Fruit fly (Drosophila melanogaster) whole organism, embryonic: Measurements from ENCODE around the gene lgs.

Experiments used
- Aef1 ChIP-seq: fragments of 200-800 bp; sonication (Bioruptor generic); IDR thresholded peaks from 3 replicates; pipeline ENCODE4 v1.3.6; 2022; ENCODE audit warnings: missing biosample characterization, missing genetic modification characterization
- Antp ChIP-seq: fragments of 200-800 bp; sonication (Bioruptor generic); optimal IDR thresholded peaks from 3 replicates; lab custom pipeline; 2016; ENCODE audit warnings: missing biosample characterization, missing genetic modification characterization
- BEAF-32 ChIP-seq: fragments of 200-800 bp; sonication (Bioruptor generic); optimal IDR thresholded peaks from 3 replicates; lab custom pipeline; 2017; ENCODE audit warnings: missing biosample characterization, missing genetic modification characterization, mild to moderate bottlenecking, moderate library complexity, missing genetic modification reagents
- Bgb ChIP-seq: fragments of 200-800 bp; sonication (Bioruptor generic); IDR thresholded peaks from 2 replicates; pipeline ENCODE4 v1.3.6; 2022; ENCODE audit warnings: missing biosample characterization, missing genetic modification characterization; ENCODE audit not compliant: partially characterized antibody
- Bteb2 ChIP-seq: fragments of 200-800 bp; sonication (Bioruptor generic); optimal IDR thresholded peaks from 2 replicates; lab custom pipeline; 2016; ENCODE audit warnings: missing biosample characterization, missing genetic modification characterization
- CG10209 ChIP-seq: fragments of 200-800 bp; sonication (Bioruptor generic); optimal IDR thresholded peaks from 3 replicates; lab custom pipeline; 2017; ENCODE audit warnings: missing biosample characterization, mild to moderate bottlenecking, missing genetic modification characterization, missing genetic modification reagents
- CG10274 ChIP-seq: fragments of 200-800 bp; sonication (Bioruptor generic); optimal IDR thresholded peaks from 3 replicates; lab custom pipeline; 2017; ENCODE audit warnings: missing biosample characterization, mild to moderate bottlenecking, missing genetic modification characterization
- CG11093 ChIP-seq: fragments of 200-800 bp; sonication (Bioruptor generic); IDR thresholded peaks from 3 replicates; pipeline ENCODE4 v1.3.6; 2022; ENCODE audit warnings: missing biosample characterization, missing genetic modification characterization
- CG11456 ChIP-seq: fragments of 200-800 bp; sonication (Bioruptor generic); IDR thresholded peaks from 3 replicates; pipeline ENCODE4 v1.3.6; 2022; ENCODE audit warnings: missing biosample characterization, missing genetic modification characterization
- CG1233 ChIP-seq: fragments of 200-800 bp; sonication (Bioruptor generic); optimal IDR thresholded peaks from 4 replicates; lab custom pipeline; 2018; ENCODE audit warnings: missing biosample characterization, mild to moderate bottlenecking, missing genetic modification characterization
- CG12391 ChIP-seq: fragments of 200-800 bp; sonication (Bioruptor generic); optimal IDR thresholded peaks from 3 replicates; lab custom pipeline; 2018; ENCODE audit warnings: missing biosample characterization, mild to moderate bottlenecking, missing genetic modification characterization, moderate library complexity
- CG12769 ChIP-seq: fragments of 200-800 bp; sonication (Bioruptor generic); optimal IDR thresholded peaks from 2 replicates; lab custom pipeline; 2019; ENCODE audit warnings: missing biosample characterization, mild to moderate bottlenecking, missing genetic modification characterization, moderate library complexity
- CG12942 ChIP-seq: fragments of 200-800 bp; sonication (Bioruptor generic); optimal IDR thresholded peaks from 3 replicates; lab custom pipeline; 2016; ENCODE audit warnings: missing biosample characterization, missing genetic modification characterization
- CG14441 ChIP-seq: fragments of 200-800 bp; sonication (Bioruptor generic); IDR thresholded peaks from 2 replicates; pipeline ENCODE4 v1.3.6; 2022; ENCODE audit warnings: missing biosample characterization, missing genetic modification characterization
- CG15011 ChIP-seq: fragments of 200-800 bp; sonication (Bioruptor generic); optimal IDR thresholded peaks from 3 replicates; lab custom pipeline; 2018; ENCODE audit warnings: missing biosample characterization, mild to moderate bottlenecking, missing genetic modification characterization
- CG15601 ChIP-seq: fragments of 200-800 bp; sonication (Bioruptor generic); optimal IDR thresholded peaks from 3 replicates; lab custom pipeline; 2019; ENCODE audit warnings: missing biosample characterization, mild to moderate bottlenecking, missing genetic modification characterization, moderate library complexity
- CG18764 ChIP-seq: fragments of 200-800 bp; sonication (Bioruptor generic); optimal IDR thresholded peaks from 3 replicates; lab custom pipeline; 2016; ENCODE audit warnings: missing biosample characterization, missing genetic modification characterization
- CG2202 ChIP-seq: fragments of 200-800 bp; sonication (Bioruptor generic); optimal IDR thresholded peaks from 2 replicates; lab custom pipeline; 2018; ENCODE audit warnings: missing biosample characterization, mild to moderate bottlenecking, missing genetic modification characterization
- CG3065 ChIP-seq: fragments of 200-800 bp; sonication (Bioruptor generic); optimal IDR thresholded peaks from 2 replicates; lab custom pipeline; 2016; ENCODE audit warnings: missing biosample characterization, missing genetic modification characterization
- CG32767 ChIP-seq: fragments of 200-800 bp; sonication (Bioruptor generic); IDR thresholded peaks from 2 replicates; pipeline ENCODE4 v1.3.6; 2022; ENCODE audit warnings: missing biosample characterization, missing genetic modification characterization
- CG5953 ChIP-seq: fragments of 200-800 bp; sonication (Bioruptor generic); IDR thresholded peaks from 2 replicates; pipeline ENCODE4 v1.3.6; 2022; ENCODE audit warnings: missing biosample characterization, missing genetic modification characterization
- CG8281 ChIP-seq: fragments of 200-800 bp; sonication (Bioruptor generic); optimal IDR thresholded peaks from 2 replicates; lab custom pipeline; 2018; ENCODE audit warnings: missing biosample characterization, mild to moderate bottlenecking, missing genetic modification characterization, moderate library complexity
- Dll ChIP-seq: fragments of 200-800 bp; sonication (Bioruptor generic); IDR thresholded peaks from 4 replicates; pipeline ENCODE4 v1.3.6; 2022; ENCODE audit warnings: missing biosample characterization, missing genetic modification characterization; ENCODE audit not compliant: partially characterized antibody
- Doc3 ChIP-seq: fragments of 200-800 bp; sonication (Bioruptor generic); IDR thresholded peaks from 3 replicates; pipeline ENCODE4 v1.3.6; 2022; ENCODE audit warnings: missing biosample characterization, missing genetic modification characterization; ENCODE audit not compliant: partially characterized antibody
- E2f2 ChIP-seq: fragments of 200-800 bp; sonication (Bioruptor generic); IDR thresholded peaks from 2 replicates; pipeline ENCODE4 v1.3.6; 2022; ENCODE audit warnings: missing biosample characterization, missing genetic modification characterization
- Elba2 ChIP-seq: fragments of 200-800 bp; sonication (Bioruptor generic); optimal IDR thresholded peaks from 3 replicates; lab custom pipeline; 2016; ENCODE audit warnings: missing biosample characterization, missing genetic modification characterization
- Hand ChIP-seq: fragments of 200-800 bp; sonication (Bioruptor generic); optimal IDR thresholded peaks from 2 replicates; lab custom pipeline; 2017; ENCODE audit warnings: mild to moderate bottlenecking, missing biosample characterization, missing genetic modification reagents, missing genetic modification characterization
- Hr39 ChIP-seq: fragments of >200 bp; optimal IDR thresholded peaks from 2 replicates; lab custom pipeline; 2017
- Myb ChIP-seq: fragments of 200-800 bp; sonication (Bioruptor generic); optimal IDR thresholded peaks from 2 replicates; lab custom pipeline; 2016; ENCODE audit warnings: missing biosample characterization, missing genetic modification characterization
- Rfx ChIP-seq: fragments of 200-800 bp; sonication (Bioruptor generic); IDR thresholded peaks from 2 replicates; pipeline ENCODE4 v1.3.6; 2022; ENCODE audit warnings: missing biosample characterization, missing genetic modification characterization
- Six4 ChIP-seq: fragments of 200-800 bp; sonication (Bioruptor generic); optimal IDR thresholded peaks from 2 replicates; lab custom pipeline; 2016; ENCODE audit warnings: missing biosample characterization, missing genetic modification characterization
- Sox102F ChIP-seq: fragments of 200-800 bp; sonication (Bioruptor generic); optimal IDR thresholded peaks from 2 replicates; lab custom pipeline; 2018; ENCODE audit warnings: missing biosample characterization, mild to moderate bottlenecking, missing genetic modification characterization, moderate library complexity
- Ssrp ChIP-seq: fragments of 200-800 bp; sonication (Bioruptor generic); optimal IDR thresholded peaks from 2 replicates; lab custom pipeline; 2018; ENCODE audit warnings: missing biosample characterization, mild to moderate bottlenecking, missing genetic modification characterization, moderate library complexity
- abd-A ChIP-seq: fragments of 200-800 bp; sonication (Bioruptor generic); optimal IDR thresholded peaks from 3 replicates; lab custom pipeline; 2019; ENCODE audit warnings: missing biosample characterization, mild to moderate bottlenecking, missing genetic modification characterization, moderate library complexity
- ap ChIP-seq: fragments of 200-800 bp; sonication (Bioruptor generic); IDR thresholded peaks from 2 replicates; pipeline ENCODE4 v1.3.6; 2022; ENCODE audit warnings: missing biosample characterization, missing genetic modification characterization
- ash1 ChIP-seq: fragments of 200-800 bp; sonication (Bioruptor generic); optimal IDR thresholded peaks from 2 replicates; lab custom pipeline; 2018; ENCODE audit warnings: missing biosample characterization, mild to moderate bottlenecking, missing genetic modification characterization
- bowl ChIP-seq: fragments of 200-800 bp; sonication (Bioruptor generic); IDR thresholded peaks from 2 replicates; pipeline ENCODE4 v1.3.6; 2022; ENCODE audit warnings: missing biosample characterization, missing genetic modification characterization
- crol ChIP-seq: fragments of 200-800 bp; sonication (Bioruptor generic); IDR thresholded peaks from 2 replicates; pipeline ENCODE4 v1.3.6; 2022; ENCODE audit warnings: missing biosample characterization, missing genetic modification characterization
- dan ChIP-seq: fragments of 200-800 bp; sonication (Bioruptor generic); IDR thresholded peaks from 2 replicates; pipeline ENCODE4 v1.3.6; 2022; ENCODE audit warnings: missing biosample characterization, missing genetic modification characterization
- fd96Cb ChIP-seq: fragments of 200-800 bp; sonication (Bioruptor generic); optimal IDR thresholded peaks from 2 replicates; lab custom pipeline; 2018; ENCODE audit warnings: missing biosample characterization, mild to moderate bottlenecking, missing genetic modification characterization, moderate library complexity
- grau ChIP-seq: fragments of 200-800 bp; optimal IDR thresholded peaks from 3 replicates; lab custom pipeline; 2019; ENCODE audit warnings: missing biosample characterization, mild to moderate bottlenecking, missing genetic modification characterization, moderate library complexity
- hbn ChIP-seq: fragments of 200-800 bp; sonication (Bioruptor generic); IDR thresholded peaks from 2 replicates; pipeline ENCODE4 v1.3.6; 2022; ENCODE audit warnings: missing biosample characterization, missing genetic modification characterization; ENCODE audit not compliant: partially characterized antibody
- pb ChIP-seq: fragments of 200-800 bp; sonication (Bioruptor generic); optimal IDR thresholded peaks from 3 replicates; lab custom pipeline; 2016; ENCODE audit warnings: missing biosample characterization, missing genetic modification characterization
- sc ChIP-seq, 3 experiments: fragments of >200 bp in 2 of 3; fragments of 200-800 bp in 1 of 3; sonication (Bioruptor generic) in 1 of 3; optimal IDR thresholded peaks; 2 replicates in 2 of 3; 3 replicates in 1 of 3; lab custom pipeline; 2017; ENCODE audit warnings: mild to moderate bottlenecking in 1 of 3, missing biosample characterization in 1 of 3, missing genetic modification characterization in 1 of 3, missing genetic modification reagents in 1 of 3
- so ChIP-seq: fragments of 200-800 bp; sonication (Bioruptor generic); IDR thresholded peaks from 3 replicates; pipeline ENCODE4 v1.3.6; 2022; ENCODE audit warnings: missing biosample characterization, missing genetic modification characterization
- stc ChIP-seq: fragments of 200-800 bp; sonication (Bioruptor generic); IDR thresholded peaks from 2 replicates; pipeline ENCODE4 v1.3.6; 2022; ENCODE audit warnings: missing biosample characterization, missing genetic modification characterization
- stwl ChIP-seq: fragments of 200-800 bp; sonication (Bioruptor generic); optimal IDR thresholded peaks from 3 replicates; lab custom pipeline; 2018; ENCODE audit warnings: missing biosample characterization, mild to moderate bottlenecking, missing genetic modification characterization, moderate library complexity
- tll ChIP-seq, 2 experiments: fragments of 200-800 bp in 1 of 2; fragments of >200 bp in 1 of 2; sonication (Bioruptor generic) in 1 of 2; optimal IDR thresholded peaks; 2 replicates each; lab custom pipeline; 2017 to 2019; ENCODE audit warnings: missing biosample characterization in 2 of 2, missing genetic modification characterization in 2 of 2, mild to moderate bottlenecking in 1 of 2, moderate library complexity in 1 of 2
- trh ChIP-seq: fragments of 200-800 bp; sonication (Bioruptor generic); optimal IDR thresholded peaks from 2 replicates; lab custom pipeline; 2016; ENCODE audit warnings: missing biosample characterization, missing genetic modification characterization
- twi ChIP-seq: fragments of 200-800 bp; optimal IDR thresholded peaks from 2 replicates; lab custom pipeline; 2019; ENCODE audit warnings: missing biosample characterization, mild to moderate bottlenecking, missing genetic modification characterization, moderate library complexity
- unc-4 ChIP-seq: fragments of 200-800 bp; sonication (Bioruptor generic); IDR thresholded peaks from 2 replicates; pipeline ENCODE4 v1.3.6; 2022; ENCODE audit warnings: missing biosample characterization, missing genetic modification characterization; ENCODE audit not compliant: partially characterized antibody

Gene lgs

DNA sequence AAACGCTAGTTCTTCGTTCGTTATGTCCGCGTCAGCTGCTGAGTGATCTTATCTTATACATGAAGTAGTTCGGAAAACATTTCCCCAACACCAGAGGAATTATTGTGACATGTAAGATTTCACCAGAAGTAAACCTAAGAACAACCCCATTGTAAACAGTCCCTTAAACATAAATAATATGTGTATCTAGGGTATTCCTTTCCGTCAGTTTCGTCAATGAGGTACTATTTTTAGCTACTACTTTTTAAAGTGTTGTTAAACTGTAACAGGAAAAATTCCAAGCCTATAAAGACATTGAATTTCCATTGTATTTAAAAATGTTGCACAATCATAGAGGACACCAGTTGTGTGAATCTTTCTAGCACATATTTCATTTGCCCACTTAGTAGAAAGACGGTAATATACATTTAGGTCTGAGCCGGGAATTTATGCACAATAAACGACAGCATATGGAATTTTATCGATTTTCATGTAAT lies 39.0 kb upstream of the lgs start:
- no peak for TF ChIP-seq Hand (GFP tag; lab: Kevin White, UChicago)
- no peak for TF ChIP-seq Antp (GFP tag; lab: Kevin White, UChicago)
- TF ChIP-seq trh (GFP tag; lab: Kevin White, UChicago) = no peak
- no peak for TF ChIP-seq grau (tag; lab: Kevin White, UChicago)
- TF ChIP-seq BEAF-32 (GFP tag; lab: Kevin White, UChicago) = peak; percentile 28
- no peak for TF ChIP-seq dan (GFP tag; lab: Robert Waterston, UW)
- no peak for TF ChIP-seq CG8281 (tag; lab: Kevin White, UChicago)
- no peak for TF ChIP-seq CG3065 (GFP tag; lab: Kevin White, UChicago)
- TF ChIP-seq CG14441 (GFP tag; lab: Robert Waterston, UW) = no peak
- no peak for TF ChIP-seq Hr39
- TF ChIP-seq CG12391 = no peak
- TF ChIP-seq ash1 = no peak
- TF ChIP-seq CG12769 (tag; lab: Kevin White, UChicago) = peak; percentile 15
- no peak for TF ChIP-seq abd-A
- no peak for TF ChIP-seq crol
- TF ChIP-seq twi (tag; lab: Kevin White, UChicago) = no peak
- no peak for TF ChIP-seq sc (optimal IDR thresholded peaks at IDR 0.05; lab: Kevin White, UChicago)
- TF ChIP-seq sc (GFP tag; optimal IDR thresholded peaks at IDR 0.05; lab: Kevin White, UChicago) = no peak
- no peak for TF ChIP-seq hbn (GFP tag; lab: Robert Waterston, UW)
- TF ChIP-seq CG10274 = no peak
- TF ChIP-seq Rfx (GFP tag; lab: Robert Waterston, UW) = no peak
- no peak for TF ChIP-seq fd96Cb (tag; lab: Kevin White, UChicago)
- TF ChIP-seq Sox102F (GFP tag; lab: Kevin White, UChicago) = no peak
- TF ChIP-seq Myb (GFP tag; lab: Kevin White, UChicago) = no peak
- TF ChIP-seq bowl (GFP tag; lab: Robert Waterston, UW) = no peak
- TF ChIP-seq Doc3 (GFP tag; lab: Robert Waterston, UW) = no peak
- TF ChIP-seq CG2202 (tag; lab: Kevin White, UChicago) = no peak
- TF ChIP-seq stwl (tag; lab: Kevin White, UChicago) = peak; percentile 80
- no peak for TF ChIP-seq CG5953 (GFP tag; lab: Robert Waterston, UW)
- TF ChIP-seq Bteb2 (GFP tag; lab: Kevin White, UChicago) = no peak
- no peak for TF ChIP-seq Aef1 (GFP tag; lab: Robert Waterston, UW)
- TF ChIP-seq CG32767 (GFP tag; lab: Robert Waterston, UW) = no peak
- TF ChIP-seq stc = no peak
- TF ChIP-seq CG11093 = no peak
- no peak for TF ChIP-seq pb
- no peak for TF ChIP-seq Ssrp (tag; lab: Kevin White, UChicago)
- no peak for TF ChIP-seq Elba2 (GFP tag; lab: Kevin White, UChicago)
- TF ChIP-seq Dll (GFP tag; lab: Robert Waterston, UW) = no peak
- no peak for TF ChIP-seq CG10209 (GFP tag; lab: Kevin White, UChicago)
- TF ChIP-seq Bgb (GFP tag; lab: Robert Waterston, UW) = no peak
- no peak for TF ChIP-seq ap (GFP tag; lab: Robert Waterston, UW)
- TF ChIP-seq CG12942 (GFP tag; lab: Kevin White, UChicago) = no peak
- TF ChIP-seq tll (GFP tag; optimal IDR thresholded peaks at IDR 0.05; lab: Kevin White, UChicago) = no peak
- peak; percentile 20 for TF ChIP-seq CG15601
- TF ChIP-seq E2f2 (GFP tag; lab: Robert Waterston, UW) = no peak
- TF ChIP-seq CG15011 (GFP tag; lab: Kevin White, UChicago) = no peak
- TF ChIP-seq CG18764 (GFP tag; lab: Kevin White, UChicago) = no peak
- TF ChIP-seq Six4 = no peak
- TF ChIP-seq so (GFP tag; lab: Robert Waterston, UW) = no peak
- no peak for TF ChIP-seq CG11456 (GFP tag; lab: Robert Waterston, UW)
- TF ChIP-seq CG1233 (GFP tag; lab: Kevin White, UChicago) = no peak
- TF ChIP-seq unc-4 = no peak
